Fruit fly (Drosophila melanogaster) whole organism, embryonic: Measurements from ENCODE around the gene CG13144.

Source experiments
- CG10366 ChIP-seq: fragments of 200-800 bp; sonication (Bioruptor generic); IDR thresholded peaks from 2 replicates; pipeline ENCODE4 v1.3.6; 2022; ENCODE audit warnings: missing biosample characterization, missing genetic modification characterization
- CG10979 ChIP-seq: fragments of 200-800 bp; sonication (Bioruptor generic); optimal IDR thresholded peaks from 2 replicates; lab custom pipeline; 2018; ENCODE audit warnings: missing biosample characterization, mild to moderate bottlenecking, missing genetic modification characterization, moderate library complexity
- CG14050 ChIP-seq: fragments of 200-800 bp; sonication (Bioruptor generic); IDR thresholded peaks from 3 replicates; pipeline ENCODE4 v1.3.6; 2022; ENCODE audit warnings: missing biosample characterization, missing genetic modification characterization
- CG14667 ChIP-seq: fragments of 200-800 bp; sonication (Bioruptor generic); IDR thresholded peaks from 2 replicates; pipeline ENCODE4 v1.3.6; 2022; ENCODE audit warnings: missing biosample characterization, missing genetic modification characterization
- CG14710 ChIP-seq: fragments of 200-800 bp; sonication (Bioruptor generic); optimal IDR thresholded peaks from 3 replicates; lab custom pipeline; 2019; ENCODE audit warnings: missing biosample characterization, mild to moderate bottlenecking, missing genetic modification characterization, moderate library complexity
- CG14860 ChIP-seq: fragments of 200-800 bp; sonication (Bioruptor generic); IDR thresholded peaks from 3 replicates; pipeline ENCODE4 v1.3.6; 2022; ENCODE audit warnings: missing biosample characterization, missing genetic modification characterization; ENCODE audit not compliant: partially characterized antibody
- CG15601 ChIP-seq: fragments of 200-800 bp; sonication (Bioruptor generic); optimal IDR thresholded peaks from 3 replicates; lab custom pipeline; 2019; ENCODE audit warnings: missing biosample characterization, mild to moderate bottlenecking, missing genetic modification characterization, moderate library complexity
- CG17568 ChIP-seq: fragments of 200-800 bp; sonication (Bioruptor generic); optimal IDR thresholded peaks from 2 replicates; lab custom pipeline; 2018; ENCODE audit warnings: missing biosample characterization, mild to moderate bottlenecking, missing genetic modification characterization, moderate library complexity
- CG18476 ChIP-seq: fragments of 200-800 bp; sonication (Bioruptor generic); optimal IDR thresholded peaks from 2 replicates; lab custom pipeline; 2016; ENCODE audit warnings: missing biosample characterization, mild to moderate bottlenecking, missing genetic modification characterization
- CG18599 ChIP-seq: fragments of 200-800 bp; sonication (Bioruptor generic); optimal IDR thresholded peaks from 3 replicates; lab custom pipeline; 2017; ENCODE audit warnings: missing biosample characterization, missing genetic modification characterization, mild to moderate bottlenecking, moderate library complexity, missing genetic modification reagents
- CG2199 ChIP-seq: fragments of 200-800 bp; sonication (Bioruptor generic); IDR thresholded peaks from 3 replicates; pipeline ENCODE4 v1.3.6; 2022; ENCODE audit warnings: missing biosample characterization, missing genetic modification characterization
- CG31388 ChIP-seq: fragments of 200-800 bp; sonication (Bioruptor generic); optimal IDR thresholded peaks from 2 replicates; lab custom pipeline; 2016; ENCODE audit warnings: missing biosample characterization, missing genetic modification characterization
- CG4282 ChIP-seq: fragments of 200-800 bp; sonication (Bioruptor generic); optimal IDR thresholded peaks from 2 replicates; lab custom pipeline; 2016; ENCODE audit warnings: missing biosample characterization, missing genetic modification characterization
- CG5245 ChIP-seq: fragments of 200-800 bp; sonication (Bioruptor generic); optimal IDR thresholded peaks from 3 replicates; lab custom pipeline; 2016; ENCODE audit warnings: missing biosample characterization, missing genetic modification characterization
- CG6791 ChIP-seq: fragments of 200-800 bp; sonication (Bioruptor generic); IDR thresholded peaks from 3 replicates; pipeline ENCODE4 v1.3.6; 2022; ENCODE audit warnings: missing biosample characterization, missing genetic modification characterization; ENCODE audit not compliant: partially characterized antibody
- CG7786 ChIP-seq: fragments of 200-800 bp; sonication (Bioruptor generic); optimal IDR thresholded peaks from 2 replicates; lab custom pipeline; 2016; ENCODE audit warnings: missing biosample characterization, missing genetic modification characterization
- CTCF ChIP-seq: fragments of 200-800 bp; sonication (Bioruptor generic); optimal IDR thresholded peaks from 2 replicates; lab custom pipeline; 2017; ENCODE audit warnings: missing biosample characterization, mild to moderate bottlenecking, missing genetic modification characterization, moderate library complexity
- D19A ChIP-seq: fragments of 200-800 bp; optimal IDR thresholded peaks from 3 replicates; lab custom pipeline; 2019; ENCODE audit warnings: missing biosample characterization, mild to moderate bottlenecking, missing genetic modification characterization, moderate library complexity
- Fer2 ChIP-seq: fragments of 200-800 bp; sonication (Bioruptor generic); optimal IDR thresholded peaks from 2 replicates; lab custom pipeline; 2018; ENCODE audit warnings: missing biosample characterization, mild to moderate bottlenecking, missing genetic modification characterization, moderate library complexity
- Fer3 ChIP-seq: fragments of 200-800 bp; sonication (Bioruptor generic); optimal IDR thresholded peaks from 2 replicates; lab custom pipeline; 2018; ENCODE audit warnings: missing biosample characterization, mild to moderate bottlenecking, missing genetic modification characterization, moderate library complexity
- Hmx ChIP-seq: fragments of 200-800 bp; sonication (Bioruptor generic); optimal IDR thresholded peaks from 2 replicates; lab custom pipeline; 2016; ENCODE audit warnings: missing biosample characterization, missing genetic modification characterization
- Hsf ChIP-seq: fragments of 200-800 bp; sonication (Bioruptor generic); optimal IDR thresholded peaks from 3 replicates; lab custom pipeline; 2016; ENCODE audit warnings: missing biosample characterization, missing genetic modification characterization
- Kr ChIP-seq: fragments of 200-800 bp; sonication (Bioruptor generic); optimal IDR thresholded peaks from 2 replicates; lab custom pipeline; 2017; ENCODE audit warnings: missing biosample characterization, mild to moderate bottlenecking, missing genetic modification characterization
- MBD-R2 ChIP-seq: fragments of 200-800 bp; sonication (Bioruptor generic); IDR thresholded peaks from 2 replicates; pipeline ENCODE4 v1.3.6; 2022; ENCODE audit warnings: missing biosample characterization, missing genetic modification characterization
- Max ChIP-seq: fragments of 200-800 bp; sonication (Bioruptor generic); optimal IDR thresholded peaks from 2 replicates; lab custom pipeline; 2016; ENCODE audit warnings: missing biosample characterization, mild to moderate bottlenecking, missing genetic modification characterization
- Meics ChIP-seq: fragments of 200-800 bp; sonication (Bioruptor generic); optimal IDR thresholded peaks from 2 replicates; lab custom pipeline; 2017; ENCODE audit warnings: missing biosample characterization, mild to moderate bottlenecking, missing genetic modification characterization
- PHDP ChIP-seq: fragments of 200-800 bp; sonication (Bioruptor generic); optimal IDR thresholded peaks from 3 replicates; lab custom pipeline; 2018; ENCODE audit warnings: missing biosample characterization, mild to moderate bottlenecking, missing genetic modification characterization, moderate library complexity
- Vsx1 ChIP-seq: fragments of 200-800 bp; sonication (Bioruptor generic); optimal IDR thresholded peaks from 2 replicates; lab custom pipeline; 2017; ENCODE audit warnings: missing biosample characterization, mild to moderate bottlenecking, missing genetic modification characterization, missing genetic modification reagents
- al ChIP-seq: fragments of 200-800 bp; sonication (Bioruptor generic); IDR thresholded peaks from 2 replicates; pipeline ENCODE4 v1.3.6; 2022; ENCODE audit warnings: missing biosample characterization, missing genetic modification characterization
- amos ChIP-seq: fragments of 200-800 bp; sonication (Bioruptor generic); IDR thresholded peaks from 2 replicates; pipeline ENCODE4 v1.3.6; 2022; ENCODE audit warnings: missing biosample characterization, missing genetic modification characterization; ENCODE audit not compliant: partially characterized antibody
- ash1 ChIP-seq: fragments of 200-800 bp; sonication (Bioruptor generic); optimal IDR thresholded peaks from 2 replicates; lab custom pipeline; 2018; ENCODE audit warnings: missing biosample characterization, mild to moderate bottlenecking, missing genetic modification characterization
- ato ChIP-seq: fragments of 200-800 bp; sonication (Bioruptor generic); IDR thresholded peaks from 2 replicates; pipeline ENCODE4 v1.3.6; 2022; ENCODE audit warnings: missing biosample characterization, missing genetic modification characterization; ENCODE audit not compliant: partially characterized antibody
- cas ChIP-seq: fragments of 200-800 bp; sonication (Bioruptor generic); IDR thresholded peaks from 2 replicates; pipeline ENCODE4 v1.3.6; 2022; ENCODE audit warnings: missing biosample characterization, missing genetic modification characterization
- cato ChIP-seq: fragments of 200-800 bp; sonication (Bioruptor generic); optimal IDR thresholded peaks from 2 replicates; lab custom pipeline; 2016; ENCODE audit warnings: missing biosample characterization, missing genetic modification characterization, borderline replicate concordance
- ci ChIP-seq: fragments of 200-800 bp; sonication (Bioruptor generic); IDR thresholded peaks from 3 replicates; pipeline ENCODE4 v1.3.6; 2022; ENCODE audit warnings: missing biosample characterization, missing genetic modification characterization
- dmrt11E ChIP-seq: fragments of 200-800 bp; sonication (Bioruptor generic); optimal IDR thresholded peaks from 3 replicates; lab custom pipeline; 2018; ENCODE audit warnings: missing biosample characterization, mild to moderate bottlenecking, missing genetic modification characterization, moderate library complexity
- eve ChIP-seq, 2 experiments: fragments of >200 bp; optimal IDR thresholded peaks; 2 replicates each; lab custom pipeline; 2017; ENCODE audit warnings: missing biosample characterization in 2 of 2, missing genetic modification characterization in 2 of 2
- gfzf ChIP-seq: fragments of 200-800 bp; sonication (Bioruptor generic); optimal IDR thresholded peaks from 2 replicates; lab custom pipeline; 2016; ENCODE audit warnings: missing biosample characterization, mild to moderate bottlenecking, missing genetic modification characterization, moderate library complexity
- gsb ChIP-seq: fragments of 200-800 bp; sonication (Bioruptor generic); IDR thresholded peaks from 2 replicates; pipeline ENCODE4 v1.3.6; 2022; ENCODE audit warnings: missing biosample characterization, missing genetic modification characterization
- inv ChIP-seq: fragments of 200-800 bp; sonication (Bioruptor generic); IDR thresholded peaks from 2 replicates; pipeline ENCODE4 v1.3.6; 2022; ENCODE audit warnings: missing biosample characterization, missing genetic modification characterization; ENCODE audit not compliant: partially characterized antibody
- jing ChIP-seq: fragments of 200-800 bp; sonication (Bioruptor generic); optimal IDR thresholded peaks from 2 replicates; lab custom pipeline; 2018; ENCODE audit warnings: missing biosample characterization, mild to moderate bottlenecking, missing genetic modification characterization
- kay ChIP-seq: fragments of 200-800 bp; sonication (Bioruptor generic); optimal IDR thresholded peaks from 2 replicates; lab custom pipeline; 2016; ENCODE audit warnings: missing biosample characterization, missing genetic modification characterization
- lilli ChIP-seq: fragments of 200-800 bp; sonication (Bioruptor generic); optimal IDR thresholded peaks from 3 replicates; lab custom pipeline; 2016; ENCODE audit warnings: missing biosample characterization, missing genetic modification characterization
- lmd ChIP-seq: fragments of 200-800 bp; sonication (Bioruptor generic); IDR thresholded peaks from 2 replicates; pipeline ENCODE4 v1.3.6; 2022; ENCODE audit warnings: missing biosample characterization, missing genetic modification characterization
- maf-S ChIP-seq: fragments of 200-800 bp; sonication (Bioruptor generic); optimal IDR thresholded peaks from 2 replicates; lab custom pipeline; 2016; ENCODE audit warnings: missing biosample characterization, missing genetic modification characterization
- prd ChIP-seq, 3 experiments: fragments of >200 bp in 2 of 3; fragments of 200-800 bp in 1 of 3; sonication (Bioruptor generic) in 1 of 3; optimal IDR thresholded peaks in 2 of 3; IDR thresholded peaks in 1 of 3; 2 replicates in 2 of 3; 3 replicates in 1 of 3; pipeline versions ENCODE4 v1.3.6 to Lab custom; 2017 to 2022; ENCODE audit warnings: missing biosample characterization in 1 of 3, missing genetic modification characterization in 1 of 3
- ranshi ChIP-seq: fragments of 200-800 bp; sonication (Bioruptor generic); IDR thresholded peaks from 2 replicates; pipeline ENCODE4 v1.3.6; 2022; ENCODE audit warnings: missing biosample characterization, missing genetic modification characterization
- repo ChIP-seq: fragments of 200-800 bp; sonication (Bioruptor generic); optimal IDR thresholded peaks from 2 replicates; lab custom pipeline; 2016; ENCODE audit warnings: missing biosample characterization, missing genetic modification characterization
- sens ChIP-seq: fragments of 200-800 bp; sonication (Bioruptor generic); peaks from one replicate; lab custom pipeline; 2016; ENCODE audit warnings: missing biosample characterization, missing genetic modification characterization
- wor ChIP-seq: fragments of 200-800 bp; sonication (Bioruptor generic); IDR thresholded peaks from 2 replicates; pipeline ENCODE4 v1.3.6; 2022; ENCODE audit warnings: missing biosample characterization, missing genetic modification characterization
- z ChIP-seq: fragments of 200-800 bp; sonication (Bioruptor generic); IDR thresholded peaks from 3 replicates; pipeline ENCODE4 v1.3.6; 2022; ENCODE audit warnings: missing biosample characterization, missing genetic modification characterization

The CG13144 gene

dm6 chr2L:10466865-10467270, 24.4 kb downstream of the CG13144 start (continued):
- no peak for TF ChIP-seq Kr (GFP tag; lab: Kevin White, UChicago)
- TF ChIP-seq Fer3 (tag; lab: Kevin White, UChicago), result peak; percentile 40
- TF ChIP-seq kay, result peak; percentile 45
- TF ChIP-seq z (GFP tag; lab: Robert Waterston, UW), result no peak
- TF ChIP-seq PHDP (tag; lab: Kevin White, UChicago), result peak; percentile 13
- TF ChIP-seq wor (GFP tag; lab: Robert Waterston, UW), result 0 out of 2 replicates have a peak, but pooled peaks have one; percentile 46
- peak; percentile 62 for TF ChIP-seq CG5245 (GFP tag; lab: Kevin White, UChicago)
- peak; percentile 4; the same call in 1 of the 2 replicates for TF ChIP-seq al (GFP tag; lab: Robert Waterston, UW)
- TF ChIP-seq CG14667, result no peak
- TF ChIP-seq sens (GFP tag; lab: Kevin White, UChicago), result peak; percentile 93
- TF ChIP-seq maf-S (GFP tag; lab: Kevin White, UChicago), result no peak
- TF ChIP-seq CG4282 (GFP tag; lab: Kevin White, UChicago), result no peak
- no peak for TF ChIP-seq ci (GFP tag; lab: Robert Waterston, UW)
- peak; percentile 6 for TF ChIP-seq Vsx1
- peak; percentile 17 for TF ChIP-seq CTCF (GFP tag; lab: Kevin White, UChicago)
- no peak for TF ChIP-seq gfzf (GFP tag; lab: Kevin White, UChicago)
- TF ChIP-seq CG18476 (GFP tag; lab: Kevin White, UChicago), result peak; percentile 46
- peak; percentile 28 for TF ChIP-seq CG7786
- no peak for TF ChIP-seq CG17568
- peak in 1 of 2 experiments; percentile 87 for TF ChIP-seq eve (GFP tag; optimal IDR thresholded peaks at IDR 0.05; lab: Kevin White, UChicago)
- no peak for TF ChIP-seq gsb (GFP tag; lab: Robert Waterston, UW)
- TF ChIP-seq CG18599 (GFP tag; lab: Kevin White, UChicago), result peak; percentile 36
- TF ChIP-seq MBD-R2 (GFP tag; lab: Robert Waterston, UW), result no peak
- TF ChIP-seq CG31388 (GFP tag; lab: Kevin White, UChicago), result peak; percentile 40
- peak; percentile 8 for TF ChIP-seq jing (GFP tag; lab: Kevin White, UChicago)
- TF ChIP-seq cas (GFP tag; lab: Robert Waterston, UW), result no peak
- TF ChIP-seq Hmx (GFP tag; lab: Kevin White, UChicago), result no peak
- TF ChIP-seq Max (GFP tag; lab: Kevin White, UChicago), result peak; percentile 58
- TF ChIP-seq amos (GFP tag; lab: Robert Waterston, UW), result no peak
- peak; percentile 51 for TF ChIP-seq Meics (GFP tag; lab: Kevin White, UChicago)
- TF ChIP-seq ato (GFP tag; lab: Robert Waterston, UW), result no peak
- peak; percentile 73 for TF ChIP-seq CG14710 (tag; lab: Kevin White, UChicago)
- TF ChIP-seq CG14050, result no peak
- TF ChIP-seq CG14860, result no peak
- TF ChIP-seq lmd, result peak; percentile 80
- peak; percentile 53 for TF ChIP-seq dmrt11E (tag; lab: Kevin White, UChicago)
- 0 out of 2 replicates have a peak, but pooled peaks have one; percentile 20 for TF ChIP-seq ranshi (GFP tag; lab: Robert Waterston, UW)
- TF ChIP-seq Hsf (GFP tag; lab: Kevin White, UChicago), result peak; percentile 57
- peak; percentile 64 for TF ChIP-seq D19A (tag; lab: Kevin White, UChicago)
- no peak for TF ChIP-seq ash1 (GFP tag; lab: Kevin White, UChicago)
- TF ChIP-seq CG6791 (GFP tag; lab: Robert Waterston, UW), result no peak
- TF ChIP-seq inv, result no peak
- no peak for TF ChIP-seq repo (GFP tag; lab: Kevin White, UChicago)
- no peak for TF ChIP-seq Fer2 (tag; lab: Kevin White, UChicago)
- peak; percentile 18 for TF ChIP-seq cato (GFP tag; lab: Kevin White, UChicago)
- TF ChIP-seq CG10979 (tag; lab: Kevin White, UChicago), result peak; percentile 80
- TF ChIP-seq CG2199, result 0 out of 3 replicates have a peak, but pooled peaks have one; percentile 30
- TF ChIP-seq lilli (GFP tag; lab: Kevin White, UChicago), result peak; percentile 35
- TF ChIP-seq prd (optimal IDR thresholded peaks at IDR 0.05; lab: Kevin White, UChicago), result no peak
- TF ChIP-seq prd (GFP tag; IDR thresholded peaks at IDR 0.05; lab: Robert Waterston, UW), result peak; percentile 82
- peak; percentile 46 for TF ChIP-seq CG15601
- TF ChIP-seq CG10366 (GFP tag; lab: Robert Waterston, UW), result peak; percentile 32; the same call in 1 of the 2 replicates
